Worm (Caenorhabditis elegans) whole organism, midembryonic: ENCODE data around the gene dod-21.

Source experiments
- T22C8.4 ChIP-seq: fragments of 200-800 bp; sonication (Bioruptor generic); IDR thresholded peaks from 2 replicates; pipeline ENCODE4 v1.3.6; 2022; ENCODE audit warnings: missing genetic modification characterization, missing compliant biosample characterization
- cog-1 ChIP-seq: sonication (generic microtip); optimal IDR thresholded peaks from 2 replicates; lab custom pipeline; 2016; ENCODE audit warnings: missing genetic modification characterization, missing compliant biosample characterization
- flt-1 ChIP-seq: fragments of 200-800 bp; sonication (Bioruptor generic); IDR thresholded peaks from 2 replicates; pipeline ENCODE4 v1.3.6; 2022; ENCODE audit warnings: missing genetic modification characterization, missing compliant biosample characterization
- klf-2 ChIP-seq: fragments of 200-800 bp; sonication (Bioruptor generic); conservative IDR thresholded peaks from 2 replicates; pipeline ENCODE4 v1.3.6; 2022; ENCODE audit warnings: missing genetic modification reagents, missing genetic modification characterization, missing compliant biosample characterization
- med-1 ChIP-seq: sonication (generic microtip); optimal IDR thresholded peaks from 2 replicates; lab custom pipeline; 2017; ENCODE audit warnings: missing genetic modification characterization, mild to moderate bottlenecking, missing compliant biosample characterization, antibody characterized with exemption, missing genetic modification reagents; ENCODE audit not compliant: insufficient read depth
- ref-1 ChIP-seq: fragments of 200-800 bp; sonication (Bioruptor generic); conservative IDR thresholded peaks from 2 replicates; pipeline ENCODE4 v1.3.6; 2022; ENCODE audit warnings: missing genetic modification reagents, missing genetic modification characterization, missing compliant biosample characterization
- tab-1 ChIP-seq: fragments of 200-800 bp; sonication (Bioruptor generic); IDR thresholded peaks from 2 replicates; pipeline ENCODE4 v1.3.6; 2022; ENCODE audit warnings: missing genetic modification characterization, missing compliant biosample characterization
- ztf-23 ChIP-seq: fragments of 200-800 bp; sonication (Bioruptor generic); IDR thresholded peaks from 2 replicates; pipeline ENCODE4 v1.3.6; 2022; ENCODE audit warnings: missing genetic modification reagents, missing genetic modification characterization, missing compliant biosample characterization
- ztf-29 ChIP-seq: fragments of 200-800 bp; sonication (Bioruptor generic); IDR thresholded peaks from 2 replicates; pipeline ENCODE4 v1.3.6; 2022; ENCODE audit warnings: missing genetic modification reagents, missing genetic modification characterization, missing compliant biosample characterization

The dod-21 gene

DNA sequence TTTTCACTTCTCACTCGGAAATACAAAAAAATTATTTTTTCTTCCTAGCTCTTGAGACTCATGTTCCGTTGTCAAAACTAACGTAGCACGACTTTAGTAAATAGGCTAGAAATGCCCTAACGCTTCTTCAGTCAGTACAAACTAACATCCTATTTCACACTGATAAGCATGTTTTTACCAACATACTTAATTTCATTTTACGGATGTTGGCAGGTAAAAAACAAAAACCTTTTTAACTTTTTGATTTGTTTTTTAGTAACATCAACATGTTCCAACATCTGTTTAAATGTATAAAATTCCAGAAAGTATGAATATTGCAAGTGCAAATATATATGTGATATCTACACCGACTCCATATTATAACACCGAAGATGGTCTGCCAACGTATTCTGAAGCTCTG, 36.3 kb upstream of the dod-21 start, which contains the start of gene K08D8.10:
K08D8.10 (plus strand) TSS at position 301 of the 400 bp plus-strand sequence.
- TF ChIP-seq klf-2 = no peak
- TF ChIP-seq ztf-23 (GFP tag; lab: Robert Waterston, UW) = no peak
- no peak for TF ChIP-seq T22C8.4 (GFP tag; lab: Robert Waterston, UW)
- no peak for TF ChIP-seq ztf-29 (GFP tag; lab: Robert Waterston, UW)
- TF ChIP-seq ref-1 (GFP tag; lab: Robert Waterston, UW) = no peak
- no peak for TF ChIP-seq med-1 (GFP tag; lab: Kevin White, UChicago)
- no peak for TF ChIP-seq cog-1 (tag; lab: Kevin White, UChicago)
- no peak for TF ChIP-seq flt-1 (GFP tag; lab: Robert Waterston, UW)
- no peak for TF ChIP-seq tab-1 (GFP tag; lab: Robert Waterston, UW)

DNA sequence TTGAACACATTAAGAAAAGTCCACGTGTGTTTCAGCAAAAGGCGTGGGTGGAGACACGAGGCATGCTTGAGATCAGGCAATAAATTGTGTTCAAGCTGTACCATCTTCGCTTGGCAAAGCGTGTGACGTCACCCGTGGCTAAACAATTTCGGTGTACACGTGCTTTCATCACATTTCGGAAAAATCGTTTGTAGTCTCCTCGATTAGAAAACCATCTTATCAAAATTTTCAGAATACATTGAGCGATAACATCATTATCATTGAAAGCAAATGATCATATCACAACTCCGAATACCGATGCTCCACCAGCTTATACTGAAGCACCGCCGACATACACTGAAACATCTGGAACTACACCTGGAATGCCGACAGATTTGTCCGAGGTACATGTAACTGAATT, 34.9 kb upstream of the dod-21 start:
- TF ChIP-seq T22C8.4 (GFP tag; lab: Robert Waterston, UW) (no peak), ref-1 (GFP tag; lab: Robert Waterston, UW) (no peak), ztf-29 (GFP tag; lab: Robert Waterston, UW) (no peak), cog-1 (tag; lab: Kevin White, UChicago) (no peak), ztf-23 (GFP tag; lab: Robert Waterston, UW) (no peak), klf-2 (no peak), flt-1 (GFP tag; lab: Robert Waterston, UW) (no peak), tab-1 (GFP tag; lab: Robert Waterston, UW) (no peak), med-1 (GFP tag; lab: Kevin White, UChicago) (no peak)

DNA sequence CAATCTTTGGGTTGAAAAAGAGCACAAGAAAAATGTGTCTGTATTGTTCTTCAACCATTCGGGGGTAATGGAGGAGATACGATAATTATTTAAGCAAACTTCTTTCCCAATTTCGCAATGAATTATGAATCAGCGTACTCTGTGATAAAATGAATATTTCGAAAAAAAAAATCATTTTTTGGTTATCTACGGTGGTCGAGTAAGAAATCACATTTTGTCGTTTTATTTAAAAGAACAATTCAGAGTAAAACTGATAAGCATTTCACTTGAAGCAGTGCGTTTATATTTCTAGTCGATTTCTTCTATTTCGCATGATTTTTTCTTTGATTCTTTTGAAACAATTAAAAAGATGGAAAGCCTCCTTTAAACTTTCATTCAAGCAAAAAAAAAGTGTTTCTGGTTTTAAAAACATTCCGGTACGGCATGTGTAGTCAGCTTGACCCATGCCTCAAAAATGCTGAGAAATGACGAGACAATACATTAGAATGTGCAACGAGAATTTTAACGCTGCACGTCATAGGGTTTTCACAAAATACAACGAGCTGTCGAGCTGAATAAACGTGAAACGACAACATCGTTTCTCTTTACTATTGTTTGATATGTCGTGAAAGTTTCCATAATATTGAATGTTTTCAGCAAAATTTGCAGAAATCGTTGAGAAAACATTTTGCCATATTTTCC, 34.0 kb upstream of the dod-21 start, which contains the start of gene K08D8.2:
K08D8.2 (plus strand) TSS at position 631 of the 681 bp plus-strand sequence.
- TF ChIP-seq klf-2 (no peak), ztf-23 (GFP tag; lab: Robert Waterston, UW) (no peak), cog-1 (tag; lab: Kevin White, UChicago) (no peak), med-1 (GFP tag; lab: Kevin White, UChicago) (no peak), flt-1 (GFP tag; lab: Robert Waterston, UW) (no peak)

DNA sequence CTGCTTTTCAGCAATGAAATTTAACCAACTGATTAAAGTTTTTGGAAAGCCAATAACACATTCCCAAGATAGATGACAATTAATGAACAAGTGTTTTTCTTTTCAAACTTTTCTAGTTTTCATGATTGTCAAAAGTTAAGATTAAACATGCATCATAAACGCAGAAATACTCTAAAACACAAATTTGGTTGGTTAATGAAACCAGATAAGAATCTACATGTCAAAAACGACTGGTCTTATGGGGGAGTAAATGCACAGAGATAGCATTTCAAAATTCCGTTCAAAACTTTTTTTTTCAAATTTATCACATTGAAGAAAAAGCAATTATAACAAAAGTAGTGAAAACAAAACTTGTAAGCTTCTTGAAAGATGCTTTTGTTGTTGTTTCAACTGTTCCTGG, 32.9 kb upstream of the dod-21 start:
- TF ChIP-seq cog-1 (tag; lab: Kevin White, UChicago) (no peak), ref-1 (GFP tag; lab: Robert Waterston, UW) (no peak), klf-2 (no peak), T22C8.4 (GFP tag; lab: Robert Waterston, UW) (no peak), med-1 (GFP tag; lab: Kevin White, UChicago) (no peak), ztf-23 (GFP tag; lab: Robert Waterston, UW) (no peak), flt-1 (GFP tag; lab: Robert Waterston, UW) (no peak)

DNA sequence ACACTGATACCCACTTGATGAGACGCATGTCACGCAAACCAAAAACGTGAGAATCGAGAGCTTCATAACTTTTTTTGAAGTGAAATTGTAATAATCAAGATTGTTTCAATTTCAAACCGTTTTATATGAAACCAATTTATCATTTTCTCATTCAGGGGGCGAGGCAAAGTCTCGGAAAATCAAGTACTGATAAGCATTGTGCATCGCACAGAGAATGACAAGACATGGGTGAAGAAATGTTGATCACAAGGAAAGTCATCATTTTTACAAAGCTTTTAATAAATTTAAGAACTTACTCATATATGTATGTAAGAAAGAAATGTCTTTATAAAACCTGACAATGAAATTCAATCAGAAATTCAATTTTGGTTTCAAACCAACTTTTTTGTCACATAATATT, 30.0 kb upstream of the dod-21 start, which contains the start of gene K08D8.3:
K08D8.3 (minus strand) TSS at position 131 of the 400 bp plus-strand sequence.
- TF ChIP-seq ztf-29 (GFP tag; lab: Robert Waterston, UW) = no peak
- no peak for TF ChIP-seq cog-1 (tag; lab: Kevin White, UChicago)
- TF ChIP-seq tab-1 (GFP tag; lab: Robert Waterston, UW) = no peak
- TF ChIP-seq ztf-23 (GFP tag; lab: Robert Waterston, UW) = no peak
- TF ChIP-seq med-1 (GFP tag; lab: Kevin White, UChicago) = no peak
- no peak for TF ChIP-seq T22C8.4 (GFP tag; lab: Robert Waterston, UW)
- no peak for TF ChIP-seq klf-2

ce11 chrIV:12909871-12910270, 26.7 kb upstream of the dod-21 start, which contains the start of gene K08D8.4:
Gene K08D8.4, minus strand, starts transcription at chrIV:12909998.
- TF ChIP-seq T22C8.4 (GFP tag; lab: Robert Waterston, UW) = no peak
- no peak for TF ChIP-seq med-1 (GFP tag; lab: Kevin White, UChicago)
- TF ChIP-seq klf-2 = no peak
- no peak for TF ChIP-seq flt-1 (GFP tag; lab: Robert Waterston, UW)
- no peak for TF ChIP-seq ztf-23 (GFP tag; lab: Robert Waterston, UW)
- no peak for TF ChIP-seq ztf-29 (GFP tag; lab: Robert Waterston, UW)
- TF ChIP-seq tab-1 (GFP tag; lab: Robert Waterston, UW) = no peak
- no peak for TF ChIP-seq ref-1 (GFP tag; lab: Robert Waterston, UW)
- no peak for TF ChIP-seq cog-1 (tag; lab: Kevin White, UChicago)

DNA sequence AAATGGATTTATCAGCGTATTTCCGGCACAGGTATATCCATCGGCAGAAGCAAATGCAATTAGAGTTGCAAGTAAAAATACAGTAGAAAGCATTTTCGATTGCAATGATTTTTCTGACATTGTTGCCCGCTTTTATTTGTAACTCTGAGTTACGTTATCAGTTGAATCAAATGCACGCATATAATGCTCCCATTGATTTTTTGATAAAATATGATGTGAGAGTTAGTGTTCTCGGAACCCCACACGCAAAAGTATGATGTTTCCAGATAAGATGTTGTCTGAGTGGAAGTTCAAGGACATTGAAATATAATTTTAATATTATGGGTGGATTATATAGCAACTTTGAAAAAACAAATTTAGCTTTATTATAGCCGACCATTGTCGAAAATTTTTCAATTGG, 24.5 kb upstream of the dod-21 start, which contains the start of gene K08D8.5:
K08D8.5 (minus strand) TSS at position 140 of the 400 bp plus-strand sequence.
- TF ChIP-seq flt-1 (GFP tag; lab: Robert Waterston, UW) (no peak), ref-1 (GFP tag; lab: Robert Waterston, UW) (no peak), klf-2 (no peak), med-1 (GFP tag; lab: Kevin White, UChicago) (no peak), tab-1 (GFP tag; lab: Robert Waterston, UW) (no peak), ztf-23 (GFP tag; lab: Robert Waterston, UW) (no peak)

- no peak for TF ChIP-seq klf-2
- TF ChIP-seq ref-1 (GFP tag; lab: Robert Waterston, UW) = no peak
- TF ChIP-seq ztf-23 (GFP tag; lab: Robert Waterston, UW) = no peak
- TF ChIP-seq flt-1 (GFP tag; lab: Robert Waterston, UW) = no peak
- no peak for TF ChIP-seq T22C8.4 (GFP tag; lab: Robert Waterston, UW)
- TF ChIP-seq med-1 (GFP tag; lab: Kevin White, UChicago) = no peak
- no peak for TF ChIP-seq tab-1 (GFP tag; lab: Robert Waterston, UW)
- no peak for TF ChIP-seq ztf-29 (GFP tag; lab: Robert Waterston, UW)
- no peak for TF ChIP-seq cog-1 (tag; lab: Kevin White, UChicago)
Observed at ce11 chrIV:12914532-12915019, 22.0 kb upstream of the dod-21 start, which contains the start of gene irg-6. Gene irg-6, minus strand, starts transcription at chrIV:12914969.

DNA sequence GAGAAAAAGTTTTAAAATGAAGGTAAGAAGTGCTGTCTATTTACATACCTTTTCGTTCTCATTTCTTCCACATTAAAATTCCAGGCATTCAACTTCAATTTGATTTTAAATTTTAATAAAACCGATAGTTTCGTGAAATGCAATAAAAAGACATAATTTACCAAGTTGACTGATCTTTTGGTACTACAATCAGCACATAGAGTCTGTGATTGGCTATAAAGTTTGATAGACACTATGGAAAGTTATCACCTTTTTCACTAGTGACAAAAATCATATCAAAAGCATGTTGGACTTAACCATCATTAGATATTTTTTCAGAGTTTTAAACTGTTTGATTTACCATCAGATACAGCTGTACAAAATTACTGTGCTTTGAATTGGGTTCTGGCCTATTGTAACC, 21.1 kb upstream of the dod-21 start, which contains the start of gene srz-15:
srz-15 (plus strand) TSS at position 301 of the 400 bp plus-strand sequence.
- no peak for TF ChIP-seq cog-1 (tag; lab: Kevin White, UChicago)
- no peak for TF ChIP-seq tab-1 (GFP tag; lab: Robert Waterston, UW)
- no peak for TF ChIP-seq ztf-23 (GFP tag; lab: Robert Waterston, UW)
- TF ChIP-seq T22C8.4 (GFP tag; lab: Robert Waterston, UW) = no peak
- no peak for TF ChIP-seq flt-1 (GFP tag; lab: Robert Waterston, UW)
- TF ChIP-seq ztf-29 (GFP tag; lab: Robert Waterston, UW) = no peak
- TF ChIP-seq med-1 (GFP tag; lab: Kevin White, UChicago) = no peak
- TF ChIP-seq klf-2 = no peak
- TF ChIP-seq ref-1 (GFP tag; lab: Robert Waterston, UW) = no peak
